Fruit fly (Drosophila melanogaster) whole organism, pupa: ENCODE data around the gene Jon74E.

Source experiments
- CG10348 ChIP-seq: fragments of 200-800 bp; sonication (Bioruptor generic); IDR thresholded peaks from 2 replicates; pipeline ENCODE4 v1.3.6; 2022; ENCODE audit warnings: missing biosample characterization, missing genetic modification characterization
- CG12605 ChIP-seq: fragments of 200-800 bp; sonication (Bioruptor generic); IDR thresholded peaks from 2 replicates; pipeline ENCODE4 v1.3.6; 2022; ENCODE audit warnings: missing biosample characterization, missing genetic modification characterization
- CG13204 ChIP-seq: fragments of 200-800 bp; sonication (Bioruptor generic); optimal IDR thresholded peaks from 2 replicates; lab custom pipeline; 2018; ENCODE audit warnings: missing biosample characterization, mild to moderate bottlenecking, missing genetic modification characterization, moderate library complexity
- CG14655 ChIP-seq: fragments of 200-800 bp; sonication (Bioruptor generic); optimal IDR thresholded peaks from 3 replicates; lab custom pipeline; 2017; ENCODE audit warnings: mild to moderate bottlenecking, missing biosample characterization, missing genetic modification reagents, missing genetic modification characterization
- CG15710 ChIP-seq: fragments of 200-800 bp; sonication (Bioruptor generic); optimal IDR thresholded peaks from 2 replicates; lab custom pipeline; 2018; ENCODE audit warnings: missing biosample characterization, mild to moderate bottlenecking, missing genetic modification characterization, moderate library complexity
- CG17806 ChIP-seq: fragments of 200-800 bp; sonication (Bioruptor generic); optimal IDR thresholded peaks from 2 replicates; lab custom pipeline; 2018; ENCODE audit warnings: missing biosample characterization, mild to moderate bottlenecking, missing genetic modification characterization, moderate library complexity
- CG32121 ChIP-seq: fragments of 200-800 bp; sonication (Bioruptor generic); IDR thresholded peaks from 2 replicates; pipeline ENCODE4 v1.3.6; 2022; ENCODE audit warnings: missing biosample characterization, missing genetic modification characterization
- CG34367 ChIP-seq: fragments of 200-800 bp; sonication (Bioruptor generic); optimal IDR thresholded peaks from 2 replicates; lab custom pipeline; 2018; ENCODE audit warnings: missing biosample characterization, mild to moderate bottlenecking, missing genetic modification characterization
- CG4496 ChIP-seq: fragments of 200-800 bp; sonication (Bioruptor generic); IDR thresholded peaks from 3 replicates; pipeline ENCODE4 v1.3.6; 2022; ENCODE audit warnings: missing biosample characterization, missing genetic modification characterization
- CG8159 ChIP-seq: fragments of 200-800 bp; sonication (Bioruptor generic); optimal IDR thresholded peaks from 3 replicates; lab custom pipeline; 2018; ENCODE audit warnings: missing biosample characterization, mild to moderate bottlenecking, missing genetic modification characterization, moderate library complexity
- CG8301 ChIP-seq: fragments of 200-800 bp; sonication (Bioruptor generic); optimal IDR thresholded peaks from 2 replicates; lab custom pipeline; 2018; ENCODE audit warnings: missing biosample characterization, mild to moderate bottlenecking, missing genetic modification characterization
- CG9948 ChIP-seq: fragments of 200-800 bp; sonication (Bioruptor generic); optimal IDR thresholded peaks from 2 replicates; lab custom pipeline; 2018; ENCODE audit warnings: missing biosample characterization, mild to moderate bottlenecking, missing genetic modification characterization, moderate library complexity
- D1 ChIP-seq: fragments of 200-800 bp; sonication (Bioruptor generic); optimal IDR thresholded peaks from 2 replicates; lab custom pipeline; 2018; ENCODE audit warnings: missing biosample characterization, mild to moderate bottlenecking, missing genetic modification characterization, moderate library complexity
- EcR ChIP-seq: fragments of 200-800 bp; sonication (Bioruptor generic); optimal IDR thresholded peaks from 3 replicates; lab custom pipeline; 2019; ENCODE audit warnings: missing biosample characterization, missing genetic modification characterization, mild to moderate bottlenecking, moderate library complexity, missing genetic modification reagents
- Ets98B ChIP-seq: fragments of 200-800 bp; sonication (Bioruptor generic); IDR thresholded peaks from 2 replicates; pipeline ENCODE4 v1.3.6; 2022; ENCODE audit warnings: missing biosample characterization, missing genetic modification characterization
- Pif1A ChIP-seq: fragments of 200-800 bp; sonication (Bioruptor generic); optimal IDR thresholded peaks from 3 replicates; lab custom pipeline; 2016; ENCODE audit warnings: missing biosample characterization, missing genetic modification characterization
- Pif1B ChIP-seq: fragments of 200-800 bp; sonication (Bioruptor generic); optimal IDR thresholded peaks from 3 replicates; lab custom pipeline; 2016; ENCODE audit warnings: missing biosample characterization, missing genetic modification characterization
- Snoo ChIP-seq: fragments of 200-800 bp; sonication (Bioruptor generic); optimal IDR thresholded peaks from 3 replicates; lab custom pipeline; 2017; ENCODE audit warnings: missing biosample characterization, mild to moderate bottlenecking, missing genetic modification characterization, inconsistent platforms
- fd96Ca ChIP-seq: fragments of 200-800 bp; sonication (Bioruptor generic); IDR thresholded peaks from 3 replicates; pipeline ENCODE4 v1.3.6; 2022; ENCODE audit warnings: missing biosample characterization, missing genetic modification characterization
- gl ChIP-seq: fragments of 200-800 bp; sonication (Bioruptor generic); optimal IDR thresholded peaks from 2 replicates; lab custom pipeline; 2018; ENCODE audit warnings: missing biosample characterization, mild to moderate bottlenecking, missing genetic modification characterization
- rn ChIP-seq: fragments of 200-800 bp; sonication (Bioruptor generic); IDR thresholded peaks from 2 replicates; pipeline ENCODE4 v1.3.6; 2022; ENCODE audit warnings: missing biosample characterization, missing genetic modification characterization

Jon74E gene

dm6 chr3L:17530471-17531149, 18.3 kb downstream of the Jon74E start:
- TF ChIP-seq CG34367 (tag; lab: Kevin White, UChicago) (no peak), CG12605 (GFP tag; lab: Robert Waterston, UW) (no peak), EcR (peak; percentile 16), CG9948 (no peak), CG13204 (GFP tag; lab: Kevin White, UChicago) (peak; percentile 72)

DNA sequence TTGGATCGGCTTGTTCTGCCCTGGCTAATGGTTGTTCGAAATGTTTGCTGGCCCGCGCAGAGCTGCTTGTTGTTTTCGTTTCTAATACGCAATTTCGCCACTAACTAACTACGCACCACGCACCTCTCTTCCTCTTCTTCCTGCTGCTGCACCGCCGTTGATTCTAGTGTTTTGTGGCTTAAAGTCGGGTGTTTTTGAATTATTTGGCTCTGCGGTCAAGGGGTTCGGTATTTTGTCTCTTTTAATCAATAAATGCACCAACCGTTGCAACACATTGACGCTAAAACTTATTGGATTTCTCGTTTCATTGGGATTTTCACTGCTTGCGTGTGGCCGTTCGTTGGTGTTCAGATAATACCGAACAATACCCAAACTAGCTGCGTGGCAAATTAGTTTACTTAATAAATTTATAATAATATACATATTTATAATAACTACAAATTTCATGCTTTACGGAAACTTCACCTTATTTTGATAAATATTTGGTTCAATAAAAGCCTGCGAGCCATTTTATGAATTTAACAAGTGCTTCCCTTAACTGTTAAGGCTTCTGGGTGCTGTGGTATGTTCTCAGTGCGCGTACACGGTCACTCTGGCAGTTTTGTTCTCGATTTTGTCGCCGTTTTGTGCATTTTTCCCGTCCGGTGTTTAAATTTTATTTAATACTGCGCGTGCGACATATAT, 19.3 kb downstream of the Jon74E start, which contains the start of the genes Edc3 and Nedd4:
TSS of gene Edc3 (minus strand) at position 351 of the 684 bp plus-strand sequence.
TSS of gene Nedd4 (plus strand) at position 571 of the 684 bp plus-strand sequence.
- TF ChIP-seq EcR: no peak
- TF ChIP-seq CG8159 (tag; lab: Kevin White, UChicago): no peak
- no peak for TF ChIP-seq Ets98B (GFP tag; lab: Robert Waterston, UW)
- no peak for TF ChIP-seq Pif1B (GFP tag; lab: Kevin White, UChicago)
- TF ChIP-seq CG10348 (GFP tag; lab: Robert Waterston, UW): no peak
- TF ChIP-seq fd96Ca (GFP tag; lab: Robert Waterston, UW): no peak
- no peak for TF ChIP-seq Snoo
- TF ChIP-seq CG32121 (GFP tag; lab: Robert Waterston, UW): no peak

- no peak for TF ChIP-seq CG13204 (GFP tag; lab: Kevin White, UChicago)
- no peak for TF ChIP-seq Pif1A
- peak; percentile 54 for TF ChIP-seq Snoo
- TF ChIP-seq Ets98B (GFP tag; lab: Robert Waterston, UW): 0 out of 2 replicates have a peak, but pooled peaks have one; percentile 19
- peak; percentile 46 for TF ChIP-seq CG8159 (tag; lab: Kevin White, UChicago)
- no peak for TF ChIP-seq CG14655 (GFP tag; lab: Kevin White, UChicago)
- peak; percentile 44 for TF ChIP-seq CG15710 (tag; lab: Kevin White, UChicago)
- no peak for TF ChIP-seq CG32121 (GFP tag; lab: Robert Waterston, UW)
- TF ChIP-seq CG9948: peak; percentile 31
- TF ChIP-seq D1 (tag; lab: Kevin White, UChicago): no peak
- peak; percentile 26 for TF ChIP-seq CG34367 (tag; lab: Kevin White, UChicago)
- TF ChIP-seq Pif1B (GFP tag; lab: Kevin White, UChicago): peak; percentile 11
Measured at dm6 chr3L:17513893-17514616, 34.9 kb downstream of the Jon74E start, which contains the start of the genes U4-U6-60K and CG7564. TSS of gene U4-U6-60K (minus strand) at chr3L:17513912. TSS of gene CG7564 (plus strand) at chr3L:17514298.

DNA sequence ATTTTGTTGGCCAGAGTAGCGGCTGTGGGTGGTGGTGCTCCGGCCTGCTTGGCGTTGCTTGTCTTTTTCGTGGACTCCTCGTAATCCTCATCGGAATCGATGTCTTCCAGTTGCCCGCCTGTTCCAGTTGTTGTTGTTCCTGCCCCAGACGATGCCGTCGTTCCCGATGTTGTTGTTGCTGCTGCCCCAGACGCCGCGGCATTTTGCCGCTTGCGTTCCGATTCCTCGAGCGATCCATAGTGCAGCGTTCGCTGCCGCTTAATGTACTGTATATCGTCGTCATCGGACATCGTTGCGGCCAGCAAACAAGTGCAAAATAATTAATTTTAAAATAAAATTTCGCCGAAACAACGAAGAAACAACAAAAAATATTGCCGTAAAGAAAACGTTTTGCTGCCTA, 35.4 kb downstream of the Jon74E start:
- TF ChIP-seq CG14655 (GFP tag; lab: Kevin White, UChicago) (no peak), CG8301 (tag; lab: Kevin White, UChicago) (no peak), Pif1B (GFP tag; lab: Kevin White, UChicago) (no peak), CG9948 (no peak), CG13204 (GFP tag; lab: Kevin White, UChicago) (no peak), gl (tag; lab: Kevin White, UChicago) (no peak), CG15710 (tag; lab: Kevin White, UChicago) (no peak), fd96Ca (GFP tag; lab: Robert Waterston, UW) (no peak)
- TF ChIP-seq, all 21 proteins: peak for 0

DNA sequence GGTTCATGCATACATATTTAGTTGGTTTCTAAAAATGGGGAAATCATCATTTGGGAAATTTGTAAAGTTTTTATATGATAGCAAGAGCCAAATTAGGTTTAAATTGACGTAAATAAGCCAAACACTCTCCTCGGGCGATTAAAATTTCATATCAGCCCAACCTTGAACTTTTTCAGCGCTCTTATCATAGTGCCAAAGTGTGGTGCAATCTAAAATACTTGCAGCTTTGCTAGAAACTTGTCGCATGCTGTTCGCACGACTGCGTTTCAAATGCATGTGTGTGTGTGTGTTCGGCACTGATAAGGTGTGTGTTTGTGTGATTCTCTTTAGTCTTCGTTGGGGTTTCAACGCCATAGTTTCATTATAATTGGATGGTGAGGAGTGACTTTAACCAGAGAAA, 42.1 kb downstream of the Jon74E start:
- TF ChIP-seq CG8159 (tag; lab: Kevin White, UChicago): peak; percentile 42
- peak; percentile 22; the same call in 1 of the 2 replicates for TF ChIP-seq CG32121 (GFP tag; lab: Robert Waterston, UW)
- TF ChIP-seq CG8301 (tag; lab: Kevin White, UChicago): peak; percentile 26
- TF ChIP-seq Ets98B (GFP tag; lab: Robert Waterston, UW): no peak
- peak; percentile 14 for TF ChIP-seq CG9948
- TF ChIP-seq gl (tag; lab: Kevin White, UChicago): no peak

DNA sequence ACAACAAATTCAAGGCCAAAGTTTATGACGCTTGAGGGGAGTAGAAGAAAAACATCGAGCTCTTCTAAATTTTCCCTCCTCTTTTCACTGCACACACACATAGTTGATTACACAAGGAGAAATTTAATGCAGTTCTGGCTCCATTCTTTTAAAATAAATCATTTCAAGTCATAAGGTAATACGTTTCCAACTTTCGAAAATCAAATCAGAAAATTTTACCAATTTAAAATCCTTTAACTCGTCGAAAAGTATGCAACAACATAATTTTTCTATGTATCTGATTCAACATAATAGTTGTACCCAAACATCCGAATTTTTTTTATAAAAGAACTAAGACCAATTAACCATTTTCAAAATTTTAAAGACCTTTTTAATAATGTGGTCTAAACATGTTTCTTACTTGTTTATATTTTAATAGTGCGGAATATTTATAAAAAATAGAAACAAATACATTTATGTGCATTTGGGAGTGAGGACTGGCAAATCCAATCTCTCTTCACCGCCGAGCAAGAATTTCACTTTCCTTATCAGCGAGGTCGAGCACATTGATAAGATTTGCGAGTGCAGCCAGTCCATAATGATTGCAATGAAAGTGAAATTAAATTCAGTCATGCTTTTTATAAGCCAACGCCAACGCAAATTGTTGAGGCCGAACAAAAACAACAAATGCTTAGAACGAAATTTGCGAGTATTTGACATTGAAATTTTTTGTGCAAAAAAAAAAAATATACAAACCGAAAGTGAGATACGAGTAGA, 42.7 kb downstream of the Jon74E start:
- TF ChIP-seq rn (GFP tag; lab: Robert Waterston, UW) (no peak), CG32121 (GFP tag; lab: Robert Waterston, UW) (0 out of 2 replicates have a peak, but pooled peaks have one; percentile 30), CG4496 (GFP tag; lab: Robert Waterston, UW) (peak; percentile 37; the same call in 1 of the 3 replicates), Pif1A (peak; percentile 37), CG15710 (tag; lab: Kevin White, UChicago) (peak; percentile 21), EcR (no peak), CG8301 (tag; lab: Kevin White, UChicago) (peak; percentile 36), fd96Ca (GFP tag; lab: Robert Waterston, UW) (no peak), CG14655 (GFP tag; lab: Kevin White, UChicago) (peak; percentile 69), CG8159 (tag; lab: Kevin White, UChicago) (peak; percentile 57), D1 (tag; lab: Kevin White, UChicago) (peak; percentile 38), Pif1B (GFP tag; lab: Kevin White, UChicago) (no peak), CG17806 (peak; percentile 41), Snoo (peak; percentile 42), CG9948 (peak; percentile 31)
